Fruit fly (Drosophila melanogaster): Measurements from ENCODE around the gene Vps24.

dm6 chr3R:4308708-4309107, 2.0 kb downstream of the Vps24 start:
- TF ChIP-seq Dfd (GFP tag; optimal IDR thresholded peaks at IDR 0.05) (no peak), Mio (GFP tag; optimal IDR thresholded peaks at IDR 0.05) (no peak), h (GFP tag; optimal IDR thresholded peaks at IDR 0.05) (no peak), pan (optimal IDR thresholded peaks at IDR 0.05) (no peak), Myc (optimal IDR thresholded peaks at IDR 0.05) (no peak), jim (GFP tag; optimal IDR thresholded peaks at IDR 0.05) (no peak), psq (GFP tag; optimal IDR thresholded peaks at IDR 0.05) (no peak)

Data from whole organism, wandering third instar larva.